Worm (Caenorhabditis elegans) whole organism, young adult: ENCODE results near the gene prp-18.

Experiments used
- B0019.2 ChIP-seq: fragments of 200-800 bp; sonication (Bioruptor generic); conservative IDR thresholded peaks from 2 replicates; pipeline ENCODE4 v1.3.6; 2022; ENCODE audit warnings: missing genetic modification reagents, missing genetic modification characterization, missing compliant biosample characterization
- C06A6.2 ChIP-seq: fragments of 200-800 bp; sonication (Bioruptor generic); conservative IDR thresholded peaks from 2 replicates; pipeline ENCODE4 v1.3.6; 2022; ENCODE audit warnings: missing genetic modification characterization, missing compliant biosample characterization
- F33H1.4 ChIP-seq: fragments of 200-800 bp; sonication (Bioruptor generic); IDR thresholded peaks from 2 replicates; pipeline ENCODE4 v1.3.6; 2022; ENCODE audit warnings: missing genetic modification reagents, missing genetic modification characterization, missing compliant biosample characterization
- F39B2.1 ChIP-seq: fragments of 200-800 bp; sonication (Bioruptor generic); IDR thresholded peaks from 2 replicates; pipeline ENCODE4 v1.3.6; 2022; ENCODE audit warnings: missing genetic modification reagents, missing genetic modification characterization, missing compliant biosample characterization
- F49E8.2 ChIP-seq: sonication (generic microtip); optimal IDR thresholded peaks from 3 replicates; lab custom pipeline; 2017; ENCODE audit warnings: missing genetic modification characterization, mild to moderate bottlenecking, missing compliant biosample characterization, antibody characterized with exemption, moderate library complexity; ENCODE audit not compliant: insufficient read depth
- K11D2.4 ChIP-seq: fragments of 200-800 bp; sonication (Bioruptor generic); IDR thresholded peaks from 2 replicates; pipeline ENCODE4 v1.3.6; 2022; ENCODE audit warnings: missing genetic modification reagents, missing genetic modification characterization, missing compliant biosample characterization
- K12H6.12 ChIP-seq: fragments of 200-800 bp; sonication (Bioruptor generic); optimal IDR thresholded peaks from 2 replicates; lab custom pipeline; 2018; ENCODE audit warnings: mild to moderate bottlenecking, missing genetic modification characterization, missing compliant biosample characterization
- Y56A3A.18 ChIP-seq: fragments of 200-800 bp; sonication (Bioruptor generic); IDR thresholded peaks from 2 replicates; pipeline ENCODE4 v1.3.6; 2022; ENCODE audit warnings: missing genetic modification reagents, missing genetic modification characterization, missing compliant biosample characterization
- akir-1 ChIP-seq: fragments of 200-800 bp; sonication (Bioruptor generic); optimal IDR thresholded peaks from 2 replicates; lab custom pipeline; 2018; ENCODE audit warnings: mild to moderate bottlenecking, missing genetic modification characterization, moderate library complexity, missing compliant biosample characterization
- aptf-2 ChIP-seq: fragments of 200-800 bp; sonication (Bioruptor generic); conservative IDR thresholded peaks from 2 replicates; pipeline ENCODE4 v1.3.6; 2022; ENCODE audit warnings: missing genetic modification reagents, missing genetic modification characterization, missing compliant biosample characterization
- athp-1 ChIP-seq: sonication (generic microtip); optimal IDR thresholded peaks from 2 replicates; lab custom pipeline; 2017; ENCODE audit warnings: mild to moderate bottlenecking, missing genetic modification characterization, missing compliant biosample characterization
- attf-3 ChIP-seq: fragments of 200-800 bp; sonication (Bioruptor generic); conservative IDR thresholded peaks from 2 replicates; pipeline ENCODE4 v1.3.6; 2022; ENCODE audit warnings: missing genetic modification reagents, missing genetic modification characterization, missing compliant biosample characterization
- attf-5 ChIP-seq: fragments of 200-800 bp; sonication (Bioruptor generic); optimal IDR thresholded peaks from 2 replicates; lab custom pipeline; 2018; ENCODE audit warnings: mild to moderate bottlenecking, missing genetic modification characterization, missing compliant biosample characterization
- bed-1 ChIP-seq: fragments of 200-800 bp; sonication (Bioruptor generic); IDR thresholded peaks from 2 replicates; pipeline ENCODE4 v1.3.6; 2022; ENCODE audit warnings: missing genetic modification reagents, missing genetic modification characterization, missing compliant biosample characterization
- ceh-100 ChIP-seq: fragments of 200-800 bp; sonication (Bioruptor generic); IDR thresholded peaks from 2 replicates; pipeline ENCODE4 v1.3.6; 2022; ENCODE audit warnings: missing genetic modification reagents, missing genetic modification characterization, missing compliant biosample characterization
- ceh-91 ChIP-seq: fragments of 200-800 bp; sonication (Bioruptor generic); IDR thresholded peaks from 2 replicates; pipeline ENCODE4 v1.3.6; 2022; ENCODE audit warnings: missing genetic modification reagents, missing genetic modification characterization, missing compliant biosample characterization
- die-1 ChIP-seq: sonication (generic microtip); optimal IDR thresholded peaks from 2 replicates; lab custom pipeline; 2016; ENCODE audit warnings: missing genotype, mild to moderate bottlenecking, missing genetic modification characterization, missing compliant biosample characterization
- dpff-1 ChIP-seq: sonication (generic microtip); optimal IDR thresholded peaks from 2 replicates; lab custom pipeline; 2017; ENCODE audit warnings: mild to moderate bottlenecking, missing genetic modification characterization, missing compliant biosample characterization
- efl-1 ChIP-seq: fragments of 150-350 bp; optimal IDR thresholded peaks from 2 replicates; lab custom pipeline; 2014; ENCODE audit warnings: missing biosample characterization, missing genetic modification reagents, missing genetic modification characterization
- egl-18 ChIP-seq: fragments of 200-800 bp; sonication (Bioruptor generic); IDR thresholded peaks from 2 replicates; pipeline ENCODE4 v1.3.6; 2022; ENCODE audit warnings: missing genetic modification reagents, missing genetic modification characterization, missing compliant biosample characterization
- fkh-3 ChIP-seq: sonication (generic microtip); optimal IDR thresholded peaks from 2 replicates; lab custom pipeline; 2016; ENCODE audit warnings: mild to moderate bottlenecking, missing genetic modification characterization, missing compliant biosample characterization
- hlh-26 ChIP-seq: fragments of 200-800 bp; sonication (Bioruptor generic); conservative IDR thresholded peaks from 2 replicates; pipeline ENCODE4 v1.3.6; 2022; ENCODE audit warnings: missing genetic modification reagents, missing genetic modification characterization, missing compliant biosample characterization
- hmg-1.2 ChIP-seq: fragments of 200-800 bp; sonication (Bioruptor generic); IDR thresholded peaks from 2 replicates; pipeline ENCODE4 v1.3.6; 2022; ENCODE audit warnings: missing genetic modification reagents, missing genetic modification characterization, missing compliant biosample characterization
- let-607 ChIP-seq, 2 experiments: fragments of 200-800 bp in 1 of 2; sonication (Bioruptor generic) in 1 of 2; sonication (generic microtip) in 1 of 2; optimal IDR thresholded peaks; 2 replicates each; lab custom pipeline; 2016 to 2018; ENCODE audit warnings: mild to moderate bottlenecking in 2 of 2, missing compliant biosample characterization in 2 of 2, missing genetic modification characterization in 2 of 2, moderate library complexity in 2 of 2, missing genotype in 1 of 2
- lin-35 ChIP-seq, 3 experiments: fragments of 150-350 bp in 2 of 3; sonication (generic microtip) in 1 of 3; optimal IDR thresholded peaks; 2 replicates each; lab custom pipeline; 2014 to 2018; ENCODE audit warnings: missing biosample characterization in 3 of 3, missing genetic modification characterization in 3 of 3, missing genetic modification reagents in 3 of 3
- lir-1 ChIP-seq: fragments of 200-800 bp; sonication (Bioruptor generic); conservative IDR thresholded peaks from 2 replicates; pipeline ENCODE4 v1.3.6; 2022; ENCODE audit warnings: missing genetic modification reagents, missing genetic modification characterization, missing compliant biosample characterization
- madf-6 ChIP-seq: fragments of 200-800 bp; sonication (Bioruptor generic); IDR thresholded peaks from 2 replicates; pipeline ENCODE4 v1.3.6; 2022; ENCODE audit warnings: missing genetic modification reagents, missing genetic modification characterization, missing compliant biosample characterization
- mcd-1 ChIP-seq: fragments of 200-800 bp; sonication (Bioruptor generic); IDR thresholded peaks from 2 replicates; pipeline ENCODE4 v1.3.6; 2022; ENCODE audit warnings: missing genetic modification reagents, missing genetic modification characterization, missing compliant biosample characterization
- mxl-1 ChIP-seq: sonication (generic microtip); optimal IDR thresholded peaks from 2 replicates; lab custom pipeline; 2016; ENCODE audit warnings: missing genetic modification characterization, missing compliant biosample characterization
- nfyb-1 ChIP-seq: fragments of 200-800 bp; sonication (Bioruptor generic); IDR thresholded peaks from 2 replicates; pipeline ENCODE4 v1.3.6; 2022; ENCODE audit warnings: missing genetic modification reagents, missing genetic modification characterization, missing compliant biosample characterization
- snpc-4 ChIP-seq, 5 experiments: fragments of 150-350 bp in 1 of 5; sonication (generic microtip) in 4 of 5; optimal IDR thresholded peaks; 2 replicates each; lab custom pipeline; 2014 to 2018; ENCODE audit warnings: missing genetic modification characterization in 5 of 5, missing biosample characterization in 3 of 5, antibody characterized with exemption in 2 of 5, mild to moderate bottlenecking in 2 of 5, missing compliant biosample characterization in 2 of 5, missing genotype in 2 of 5, moderate library complexity in 2 of 5, missing genetic modification reagents in 1 of 5
- tbx-9 ChIP-seq: sonication (generic microtip); optimal IDR thresholded peaks from 2 replicates; lab custom pipeline; 2016; ENCODE audit warnings: borderline replicate concordance, missing genetic modification characterization, inconsistent platforms, missing compliant biosample characterization
- ztf-26 ChIP-seq: sonication (generic microtip); optimal IDR thresholded peaks from 2 replicates; lab custom pipeline; 2017; ENCODE audit warnings: missing genetic modification characterization, missing compliant biosample characterization
- ztf-6 ChIP-seq: fragments of 200-800 bp; sonication (Bioruptor generic); IDR thresholded peaks from 2 replicates; pipeline ENCODE4 v1.3.6; 2022; ENCODE audit warnings: missing genetic modification reagents, missing genetic modification characterization, missing compliant biosample characterization

Gene prp-18

ce11 chrIV:9933580-9933979, 49.4 kb upstream of the prp-18 start, which contains the start of gene spe-29:
TSS of gene spe-29 (plus strand) at chrIV:9933880.
- TF ChIP-seq F39B2.1 (GFP tag; lab: Robert Waterston, UW) (no peak), nfyb-1 (no peak), akir-1 (GFP tag; lab: Kevin White, UChicago) (no peak), B0019.2 (GFP tag; lab: Robert Waterston, UW) (no peak), hmg-1.2 (no peak), ceh-100 (GFP tag; lab: Robert Waterston, UW) (no peak), bed-1 (GFP tag; lab: Robert Waterston, UW) (no peak), ztf-26 (no peak), tbx-9 (no peak), fkh-3 (tag; lab: Kevin White, UChicago) (no peak), mxl-1 (no peak), K11D2.4 (no peak), mcd-1 (GFP tag; lab: Robert Waterston, UW) (no peak), snpc-4 (GFP tag; optimal IDR thresholded peaks at IDR 0.05; lab: Kevin White, UChicago) (no peak), snpc-4 (tag; optimal IDR thresholded peaks at IDR 0.05; lab: Kevin White, UChicago) (no peak), hlh-26 (GFP tag; lab: Robert Waterston, UW) (no peak), ceh-91 (GFP tag; lab: Robert Waterston, UW) (no peak), F49E8.2 (no peak), die-1 (tag; lab: Kevin White, UChicago) (no peak)

DNA sequence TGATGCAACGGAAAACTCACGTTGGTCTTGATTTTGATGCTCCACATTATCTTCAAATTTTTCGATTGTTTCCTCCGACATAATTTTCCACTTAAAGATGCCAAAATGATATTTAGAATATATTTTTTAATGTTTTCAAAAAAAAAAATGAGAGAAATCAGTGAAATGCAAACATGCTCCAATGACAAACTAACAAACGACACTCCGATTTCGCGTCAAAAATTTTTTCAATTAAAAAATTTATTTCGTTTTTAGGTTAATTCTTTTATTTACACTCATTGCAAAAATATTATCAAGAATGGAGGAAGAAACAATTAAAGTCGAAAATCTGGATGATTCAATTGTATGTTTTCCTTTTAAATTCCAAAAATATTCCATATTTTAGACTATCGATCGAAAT, 47.9 kb upstream of the prp-18 start, which contains the start of the genes trmt-10A and F25H8.2:
TSS of gene trmt-10A (minus strand) at position 159 of the 400 bp plus-strand sequence.
TSS of gene F25H8.2 (plus strand) at position 181 of the 400 bp plus-strand sequence.
- no peak for TF ChIP-seq F49E8.2
- peak; percentile 54 for TF ChIP-seq attf-5 (GFP tag; lab: Kevin White, UChicago)
- peak; percentile 76 for TF ChIP-seq attf-3 (GFP tag; lab: Robert Waterston, UW)
- TF ChIP-seq F33H1.4 (GFP tag; lab: Robert Waterston, UW), result no peak
- no peak for TF ChIP-seq athp-1
- no peak for TF ChIP-seq lin-35 (GFP tag; optimal IDR thresholded peaks at IDR 0.05; lab: Kevin White, UChicago)
- peak; percentile 70 for TF ChIP-seq mcd-1 (GFP tag; lab: Robert Waterston, UW)
- no peak for TF ChIP-seq madf-6
- no peak for TF ChIP-seq egl-18 (GFP tag; lab: Robert Waterston, UW)

DNA sequence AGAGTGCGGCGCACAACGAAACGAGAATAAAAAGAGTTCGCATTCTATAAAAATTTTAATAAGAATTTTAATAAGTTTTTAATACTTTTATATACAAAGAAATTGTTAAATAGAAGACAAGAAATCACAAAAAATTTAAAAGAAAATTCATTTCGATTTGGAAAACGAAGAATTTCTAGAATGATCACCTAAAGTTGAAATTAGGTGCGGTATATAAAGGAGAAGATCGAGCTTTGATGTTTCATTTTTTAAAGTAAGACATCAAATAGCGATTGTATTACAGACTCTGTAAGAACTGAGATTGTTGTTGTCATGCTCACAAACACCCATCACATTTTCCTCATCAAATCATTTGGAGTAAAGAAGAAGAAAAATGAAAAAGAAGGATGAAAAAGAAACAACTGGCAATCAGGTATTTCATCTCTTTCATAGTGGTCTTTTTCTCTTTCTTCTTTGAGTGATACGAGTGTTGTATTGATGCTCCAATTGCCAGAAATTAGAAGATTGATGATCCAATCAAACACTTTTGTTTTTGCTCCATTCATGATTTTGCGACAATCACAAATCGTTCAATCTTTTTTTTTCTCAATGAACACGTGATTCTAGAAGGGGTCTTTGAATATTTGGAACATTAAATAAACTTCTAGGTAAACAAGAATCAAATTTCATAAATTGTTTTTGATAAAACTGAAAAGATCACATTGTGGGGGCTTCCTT, 44.2 kb upstream of the prp-18 start, which contains the start of gene dur-1:
TSS of gene dur-1 (minus strand) at position 51 of the 717 bp plus-strand sequence.
- TF ChIP-seq K12H6.12 (tag; lab: Kevin White, UChicago), result peak; percentile 25
- no peak for TF ChIP-seq lir-1 (GFP tag; lab: Robert Waterston, UW)
- no peak for TF ChIP-seq dpff-1 (tag; lab: Kevin White, UChicago)
- TF ChIP-seq ceh-100 (GFP tag; lab: Robert Waterston, UW), result no peak

DNA sequence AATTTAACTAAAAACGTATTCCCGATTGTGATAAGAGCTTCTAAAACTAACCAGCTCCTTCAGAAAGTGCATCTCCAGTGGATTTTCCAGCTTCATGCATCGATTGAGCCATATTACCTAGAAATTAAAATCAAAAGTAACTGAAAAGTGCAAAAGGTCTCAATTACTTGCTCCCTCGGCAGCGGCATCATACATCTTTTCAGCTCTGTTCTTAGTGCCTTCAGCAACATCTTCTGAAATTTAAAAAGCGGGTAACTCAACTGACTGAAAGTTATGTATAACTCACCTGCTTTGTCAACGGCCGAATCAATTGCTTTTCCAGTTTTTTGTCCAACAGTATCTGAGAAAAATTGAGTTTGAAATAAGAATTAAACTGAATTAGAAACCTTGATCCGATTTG, 40.2 kb upstream of the prp-18 start:
- TF ChIP-seq ztf-6 (GFP tag; lab: Robert Waterston, UW), result no peak
- TF ChIP-seq athp-1, result no peak
- TF ChIP-seq tbx-9, result no peak
- no peak for TF ChIP-seq K11D2.4
- TF ChIP-seq, all 124 proteins: peak for 0

DNA sequence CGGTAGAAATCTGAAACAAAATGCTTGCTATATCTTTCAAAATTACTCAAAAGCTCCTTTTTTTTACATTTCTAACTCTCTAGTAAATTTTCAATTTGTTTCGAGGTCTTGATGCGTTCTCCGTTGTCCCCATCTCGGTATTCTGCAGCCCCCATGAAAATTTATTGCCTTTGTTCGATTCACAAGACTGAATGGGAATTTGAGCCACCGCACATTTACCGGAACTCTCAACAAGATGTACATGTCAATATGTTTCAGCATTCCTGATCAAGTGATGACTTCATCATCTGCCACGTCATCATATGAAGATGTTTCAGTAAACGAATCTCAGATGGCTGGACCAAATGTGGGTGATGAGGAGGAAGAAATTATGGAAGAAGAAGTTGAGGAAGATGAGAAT, 36.2 kb upstream of the prp-18 start:
- no peak for TF ChIP-seq C06A6.2 (GFP tag; lab: Robert Waterston, UW)
- no peak for TF ChIP-seq bed-1 (GFP tag; lab: Robert Waterston, UW)
- TF ChIP-seq Y56A3A.18, result no peak
- TF ChIP-seq die-1 (tag; lab: Kevin White, UChicago), result no peak
- TF ChIP-seq aptf-2 (GFP tag; lab: Robert Waterston, UW), result no peak
- TF ChIP-seq let-607 (tag; optimal IDR thresholded peaks at IDR 0.05; lab: Kevin White, UChicago), result no peak
- no peak for TF ChIP-seq efl-1 (GFP tag; lab: Kevin White, UChicago)
